Fruit fly (Drosophila melanogaster) whole organism: ENCODE data around the gene S-Lap4.

ENCODE experiments used
- CG8478 ChIP-seq: fragments of >200 bp; optimal IDR thresholded peaks from 2 replicates; lab custom pipeline; 2018; ENCODE audit warnings: inconsistent platforms
- Dll ChIP-seq: fragments of >200 bp; optimal IDR thresholded peaks from 2 replicates; lab custom pipeline; 2017
- pan ChIP-seq: fragments of >200 bp; optimal IDR thresholded peaks from 2 replicates; lab custom pipeline; 2017
- psq ChIP-seq: fragments of >200 bp; optimal IDR thresholded peaks from 2 replicates; lab custom pipeline; 2017

DNA sequence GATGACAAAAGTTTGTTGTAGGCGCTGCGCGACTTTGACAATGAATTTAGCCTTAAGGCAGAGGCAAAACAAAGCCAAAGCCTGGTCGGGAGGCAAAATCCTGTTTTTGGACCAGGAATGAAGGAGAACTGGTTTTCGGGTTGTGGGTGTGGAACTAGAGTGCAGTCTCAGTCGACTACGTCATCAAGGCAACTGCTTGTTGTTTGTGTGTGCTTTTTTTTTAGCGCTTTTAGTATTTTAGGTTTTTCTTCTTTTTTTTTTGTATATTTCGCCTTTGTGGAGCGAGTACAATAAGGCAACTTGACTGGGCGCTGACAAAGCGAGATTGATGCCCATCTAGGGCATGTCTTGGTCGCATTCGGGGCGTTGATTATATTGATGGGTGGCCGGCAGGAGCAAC lies 43.2 kb downstream of the S-Lap4 start:
- no peak for TF ChIP-seq Dll (lab: Kevin White, UChicago)
- no peak for TF ChIP-seq CG8478 (lab: Kevin White, UChicago)
- TF ChIP-seq psq (lab: Kevin White, UChicago): no peak
- no peak for TF ChIP-seq pan (lab: Kevin White, UChicago)
